Worm (Caenorhabditis elegans): ENCODE measurements around the gene shw-3.

- TF ChIP-seq ztf-22 (GFP tag; optimal IDR thresholded peaks at IDR 0.05) (no peak), mxl-1 (tag; optimal IDR thresholded peaks at IDR 0.05) (no peak), mes-4 (tag; optimal IDR thresholded peaks at IDR 0.05) (no peak), ama-1 (optimal IDR thresholded peaks at IDR 0.05) (no peak), ama-1 (GFP tag; optimal IDR thresholded peaks at IDR 0.05) (no peak)
Measured at ce11 chrV:13020014-13020413, 33.1 kb upstream of the shw-3 start.

Data from whole organism, young adult.